Fruit fly (Drosophila melanogaster) whole organism, embryonic: ENCODE measurements around the gene kay.

ENCODE experiments used
- CG10274 ChIP-seq: fragments of 200-800 bp; sonication (Bioruptor generic); optimal IDR thresholded peaks from 3 replicates; lab custom pipeline; 2017; ENCODE audit warnings: missing biosample characterization, mild to moderate bottlenecking, missing genetic modification characterization
- CG15269 ChIP-seq: fragments of 200-800 bp; sonication (Bioruptor generic); optimal IDR thresholded peaks from 2 replicates; lab custom pipeline; 2018; ENCODE audit warnings: missing biosample characterization, mild to moderate bottlenecking, missing genetic modification characterization, moderate library complexity
- CG16863 ChIP-seq: fragments of 200-800 bp; sonication (Bioruptor generic); optimal IDR thresholded peaks from 3 replicates; lab custom pipeline; 2016; ENCODE audit warnings: missing biosample characterization, missing genetic modification characterization

DNA sequence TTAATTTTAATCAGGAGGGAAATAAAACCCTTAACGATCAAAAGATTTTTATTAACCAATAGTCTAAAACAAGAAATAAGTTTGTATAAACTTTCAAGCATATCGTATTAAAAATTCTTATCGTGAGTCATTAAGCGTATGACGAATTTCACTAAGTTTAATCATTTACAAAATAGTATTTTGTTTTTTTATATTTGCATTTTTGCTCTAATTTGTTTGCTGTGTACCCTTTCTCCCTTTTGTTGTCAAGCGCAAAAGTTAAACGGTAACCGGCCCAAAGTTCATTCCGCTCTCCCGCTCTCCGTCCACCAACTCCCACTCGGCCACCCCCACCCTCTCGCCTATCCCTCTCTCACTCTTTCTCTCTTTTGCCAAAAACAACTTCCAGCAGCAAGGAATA, 2.0 kb upstream of the kay start:
- TF ChIP-seq CG15269 (no peak), CG10274 (GFP tag; lab: Kevin White, UChicago) (no peak), CG16863 (no peak)
